Fruit fly (Drosophila melanogaster) Kc167 (cell line): Measurements from ENCODE around the gene cin.

Source experiments
- insv ChIP-seq: fragments of >200 bp; optimal IDR thresholded peaks from 3 replicates; lab custom pipeline; 2018; ENCODE audit warnings: missing external identifiers
- ttk ChIP-seq: sonication (Bioruptor generic); optimal IDR thresholded peaks from 2 replicates; lab custom pipeline; 2017; ENCODE audit warnings: missing external identifiers

DNA sequence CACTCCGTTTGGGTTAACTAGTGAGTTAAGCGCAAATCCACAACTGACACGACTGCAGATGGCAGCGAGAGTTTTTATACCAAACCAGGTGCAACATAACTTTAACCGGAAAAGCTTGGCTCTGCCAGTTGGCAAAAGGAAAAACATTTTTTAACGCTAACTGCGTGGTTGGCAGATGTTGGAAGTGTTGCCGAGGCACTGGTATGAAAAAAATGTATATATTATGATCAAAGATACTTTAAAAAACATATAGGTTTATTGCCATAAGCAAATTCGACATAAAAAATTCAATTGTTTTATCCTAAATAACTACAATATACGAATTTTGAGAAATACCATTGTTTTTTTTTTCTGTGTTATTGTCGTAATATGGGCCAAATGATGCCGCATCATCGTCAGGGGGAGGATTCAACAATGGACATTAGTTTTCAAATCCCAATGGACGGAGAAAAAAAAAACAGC, 11.5 kb downstream of the cin start, which contains the start of gene CG13376:
- TF ChIP-seq insv (lab: Kevin White, UChicago) (no peak), ttk (no peak)
